Fruit fly (Drosophila melanogaster) whole organism, embryonic: Measurements from ENCODE around the gene CG14636.
A peak's percentile ranks its signal among the peaks of the same experiment; 100 is the strongest.

Experiments
- Asciz ChIP-seq: fragments of 200-800 bp; sonication (Bioruptor generic); optimal IDR thresholded peaks from 2 replicates; lab custom pipeline; 2017; ENCODE audit warnings: missing biosample characterization, mild to moderate bottlenecking, missing genetic modification characterization, missing genetic modification reagents
- Atf6 ChIP-seq: fragments of 200-800 bp; sonication (Bioruptor generic); IDR thresholded peaks from 2 replicates; pipeline ENCODE4 v1.3.6; 2022; ENCODE audit warnings: missing biosample characterization, missing genetic modification characterization
- CG10147 ChIP-seq: fragments of 200-800 bp; sonication (Bioruptor generic); optimal IDR thresholded peaks from 2 replicates; lab custom pipeline; 2019; ENCODE audit warnings: missing biosample characterization, mild to moderate bottlenecking, missing genetic modification characterization, moderate library complexity
- CG10565 ChIP-seq: fragments of 200-800 bp; sonication (Bioruptor generic); optimal IDR thresholded peaks from 3 replicates; lab custom pipeline; 2016; ENCODE audit warnings: missing biosample characterization, mild to moderate bottlenecking, missing genetic modification characterization
- CG10959 ChIP-seq: fragments of 200-800 bp; sonication (Bioruptor generic); IDR thresholded peaks from 2 replicates; pipeline ENCODE4 v1.3.6; 2022; ENCODE audit warnings: missing biosample characterization, missing genetic modification characterization
- CG11696 ChIP-seq: fragments of 200-800 bp; sonication (Bioruptor generic); IDR thresholded peaks from 2 replicates; pipeline ENCODE4 v1.3.6; 2022; ENCODE audit warnings: missing biosample characterization, missing genetic modification characterization
- CG17802 ChIP-seq: fragments of 200-800 bp; sonication (Bioruptor generic); optimal IDR thresholded peaks from 2 replicates; lab custom pipeline; 2018; ENCODE audit warnings: missing biosample characterization, mild to moderate bottlenecking, missing genetic modification characterization, moderate library complexity
- CG1832 ChIP-seq: fragments of 200-800 bp; sonication (Bioruptor generic); optimal IDR thresholded peaks from 2 replicates; lab custom pipeline; 2017; ENCODE audit warnings: missing biosample characterization, mild to moderate bottlenecking, missing genetic modification characterization, inconsistent platforms
- CG18599 ChIP-seq: fragments of 200-800 bp; sonication (Bioruptor generic); optimal IDR thresholded peaks from 3 replicates; lab custom pipeline; 2017; ENCODE audit warnings: missing biosample characterization, missing genetic modification characterization, mild to moderate bottlenecking, moderate library complexity, missing genetic modification reagents
- CG31365 ChIP-seq: fragments of 200-800 bp; sonication (Bioruptor generic); optimal IDR thresholded peaks from 2 replicates; lab custom pipeline; 2018; ENCODE audit warnings: missing biosample characterization, mild to moderate bottlenecking, missing genetic modification characterization
- CG32767 ChIP-seq: fragments of 200-800 bp; sonication (Bioruptor generic); IDR thresholded peaks from 2 replicates; pipeline ENCODE4 v1.3.6; 2022; ENCODE audit warnings: missing biosample characterization, missing genetic modification characterization
- CG34376 ChIP-seq: fragments of 200-800 bp; sonication (Bioruptor generic); optimal IDR thresholded peaks from 2 replicates; lab custom pipeline; 2018; ENCODE audit warnings: missing biosample characterization, mild to moderate bottlenecking, missing genetic modification characterization
- CG4360 ChIP-seq: fragments of 200-800 bp; sonication (Bioruptor generic); IDR thresholded peaks from 2 replicates; pipeline ENCODE4 v1.3.6; 2022; ENCODE audit warnings: missing biosample characterization, missing genetic modification characterization
- CG5180 ChIP-seq: fragments of 200-800 bp; sonication (Bioruptor generic); optimal IDR thresholded peaks from 3 replicates; lab custom pipeline; 2017; ENCODE audit warnings: missing biosample characterization, missing genetic modification characterization, mild to moderate bottlenecking, moderate library complexity, missing genetic modification reagents
- CG6654 ChIP-seq: fragments of 200-800 bp; sonication (Bioruptor generic); optimal IDR thresholded peaks from 2 replicates; lab custom pipeline; 2017; ENCODE audit warnings: missing biosample characterization, mild to moderate bottlenecking, missing genetic modification characterization
- CG6683 ChIP-seq: fragments of 200-800 bp; sonication (Bioruptor generic); optimal IDR thresholded peaks from 2 replicates; lab custom pipeline; 2017; ENCODE audit warnings: missing biosample characterization, mild to moderate bottlenecking, missing genetic modification characterization, missing genetic modification reagents
- CG8281 ChIP-seq: fragments of 200-800 bp; sonication (Bioruptor generic); optimal IDR thresholded peaks from 2 replicates; lab custom pipeline; 2018; ENCODE audit warnings: missing biosample characterization, mild to moderate bottlenecking, missing genetic modification characterization, moderate library complexity
- CG9817 ChIP-seq: fragments of 200-800 bp; sonication (Bioruptor generic); optimal IDR thresholded peaks from 2 replicates; lab custom pipeline; 2018; ENCODE audit warnings: missing biosample characterization, mild to moderate bottlenecking, missing genetic modification characterization, moderate library complexity
- CG9876 ChIP-seq: fragments of 200-800 bp; sonication (Bioruptor generic); optimal IDR thresholded peaks from 2 replicates; lab custom pipeline; 2016; ENCODE audit warnings: missing biosample characterization, missing genetic modification characterization
- D ChIP-seq, 2 experiments: fragments of 200-800 bp in 1 of 2; fragments of >200 bp in 1 of 2; sonication (Bioruptor generic) in 1 of 2; optimal IDR thresholded peaks; 2 replicates in 1 of 2; 3 replicates in 1 of 2; lab custom pipeline; 2017; ENCODE audit warnings: mild to moderate bottlenecking in 1 of 2, missing biosample characterization in 1 of 2, missing genetic modification characterization in 1 of 2, missing genetic modification reagents in 1 of 2
- Dad ChIP-seq: fragments of 200-800 bp; sonication (Bioruptor generic); optimal IDR thresholded peaks from 3 replicates; lab custom pipeline; 2016; ENCODE audit warnings: missing biosample characterization, missing genetic modification characterization
- Dip3 ChIP-seq: fragments of 200-800 bp; sonication (Bioruptor generic); optimal IDR thresholded peaks from 3 replicates; lab custom pipeline; 2016; ENCODE audit warnings: missing biosample characterization, missing genetic modification characterization
- HHEX ChIP-seq: fragments of 200-800 bp; sonication (Bioruptor generic); optimal IDR thresholded peaks from 3 replicates; lab custom pipeline; 2017; ENCODE audit warnings: missing biosample characterization, mild to moderate bottlenecking, missing genetic modification characterization, missing genetic modification reagents
- Jarid2 ChIP-seq: fragments of 200-800 bp; sonication (Bioruptor generic); optimal IDR thresholded peaks from 3 replicates; lab custom pipeline; 2017; ENCODE audit warnings: mild to moderate bottlenecking, missing biosample characterization, missing genetic modification reagents, missing genetic modification characterization
- MTF-1 ChIP-seq: fragments of 200-800 bp; sonication (Bioruptor generic); optimal IDR thresholded peaks from 2 replicates; lab custom pipeline; 2018; ENCODE audit warnings: missing biosample characterization, mild to moderate bottlenecking, missing genetic modification characterization, borderline replicate concordance
- Sry-β ChIP-seq: fragments of 200-800 bp; sonication (Bioruptor generic); optimal IDR thresholded peaks from 2 replicates; lab custom pipeline; 2018; ENCODE audit warnings: missing biosample characterization, mild to moderate bottlenecking, missing genetic modification characterization, moderate library complexity
- ara ChIP-seq: fragments of 200-800 bp; sonication (Bioruptor generic); IDR thresholded peaks from 2 replicates; pipeline ENCODE4 v1.3.6; 2022; ENCODE audit warnings: missing biosample characterization, missing genetic modification characterization
- ato ChIP-seq: fragments of 200-800 bp; sonication (Bioruptor generic); IDR thresholded peaks from 2 replicates; pipeline ENCODE4 v1.3.6; 2022; ENCODE audit warnings: missing biosample characterization, missing genetic modification characterization; ENCODE audit not compliant: partially characterized antibody
- bab2 ChIP-seq: fragments of 200-800 bp; sonication (Bioruptor generic); optimal IDR thresholded peaks from 2 replicates; lab custom pipeline; 2016; ENCODE audit warnings: missing biosample characterization, missing genetic modification characterization
- bbx ChIP-seq: fragments of 200-800 bp; sonication (Bioruptor generic); IDR thresholded peaks from 2 replicates; pipeline ENCODE4 v1.3.6; 2022; ENCODE audit warnings: missing biosample characterization, missing genetic modification characterization; ENCODE audit not compliant: partially characterized antibody
- caup ChIP-seq: fragments of 200-800 bp; sonication (Bioruptor generic); optimal IDR thresholded peaks from 3 replicates; lab custom pipeline; 2017; ENCODE audit warnings: missing biosample characterization, mild to moderate bottlenecking, missing genetic modification characterization, moderate library complexity; ENCODE audit not compliant: severe bottlenecking
- dm ChIP-seq: fragments of 200-800 bp; sonication (Bioruptor generic); optimal IDR thresholded peaks from 3 replicates; lab custom pipeline; 2016; ENCODE audit warnings: missing biosample characterization, missing genetic modification characterization
- dmrt99B ChIP-seq: fragments of 200-800 bp; sonication (Bioruptor generic); optimal IDR thresholded peaks from 2 replicates; lab custom pipeline; 2018; ENCODE audit warnings: missing biosample characterization, mild to moderate bottlenecking, missing genetic modification characterization, moderate library complexity
- dysf ChIP-seq: fragments of 200-800 bp; sonication (Bioruptor generic); IDR thresholded peaks from 3 replicates; pipeline ENCODE4 v1.3.6; 2022; ENCODE audit warnings: missing biosample characterization, missing genetic modification characterization
- ems ChIP-seq: fragments of 200-800 bp; sonication (Bioruptor generic); optimal IDR thresholded peaks from 3 replicates; lab custom pipeline; 2016; ENCODE audit warnings: missing biosample characterization, missing genetic modification characterization
- fd64A ChIP-seq: fragments of 200-800 bp; sonication (Bioruptor generic); optimal IDR thresholded peaks from 3 replicates; lab custom pipeline; 2018; ENCODE audit warnings: missing biosample characterization, mild to moderate bottlenecking, missing genetic modification characterization
- lilli ChIP-seq: fragments of 200-800 bp; sonication (Bioruptor generic); optimal IDR thresholded peaks from 3 replicates; lab custom pipeline; 2016; ENCODE audit warnings: missing biosample characterization, missing genetic modification characterization
- mld ChIP-seq: fragments of 200-800 bp; sonication (Bioruptor generic); IDR thresholded peaks from 3 replicates; pipeline ENCODE4 v1.3.6; 2022; ENCODE audit warnings: missing biosample characterization, missing genetic modification characterization; ENCODE audit not compliant: partially characterized antibody
- oc ChIP-seq: fragments of 200-800 bp; sonication (Bioruptor generic); optimal IDR thresholded peaks from 2 replicates; lab custom pipeline; 2018; ENCODE audit warnings: missing biosample characterization, mild to moderate bottlenecking, missing genetic modification characterization, moderate library complexity
- pho ChIP-seq: fragments of 200-800 bp; sonication (Bioruptor generic); optimal IDR thresholded peaks from 2 replicates; lab custom pipeline; 2016; ENCODE audit warnings: missing biosample characterization, missing genetic modification characterization
- pita ChIP-seq: fragments of 200-800 bp; sonication (Bioruptor generic); optimal IDR thresholded peaks from 2 replicates; lab custom pipeline; 2017; ENCODE audit warnings: missing biosample characterization, mild to moderate bottlenecking, missing genetic modification characterization
- pzg ChIP-seq: fragments of 200-800 bp; sonication (Bioruptor generic); optimal IDR thresholded peaks from 3 replicates; lab custom pipeline; 2018; ENCODE audit warnings: missing biosample characterization, mild to moderate bottlenecking, missing genetic modification characterization, moderate library complexity
- salm ChIP-seq: fragments of 200-800 bp; sonication (Bioruptor generic); optimal IDR thresholded peaks from 2 replicates; lab custom pipeline; 2018; ENCODE audit warnings: missing biosample characterization, mild to moderate bottlenecking, missing genetic modification characterization
- scrt ChIP-seq: fragments of 200-800 bp; sonication (Bioruptor generic); optimal IDR thresholded peaks from 2 replicates; lab custom pipeline; 2018; ENCODE audit warnings: missing biosample characterization, mild to moderate bottlenecking, missing genetic modification characterization, moderate library complexity
- sd ChIP-seq: fragments of 200-800 bp; sonication (Bioruptor generic); optimal IDR thresholded peaks from 3 replicates; lab custom pipeline; 2018; ENCODE audit warnings: missing biosample characterization, mild to moderate bottlenecking, missing genetic modification characterization, moderate library complexity
- sens ChIP-seq: fragments of 200-800 bp; sonication (Bioruptor generic); peaks from one replicate; lab custom pipeline; 2016; ENCODE audit warnings: missing biosample characterization, missing genetic modification characterization
- sima ChIP-seq: fragments of 200-800 bp; sonication (Bioruptor generic); optimal IDR thresholded peaks from 2 replicates; lab custom pipeline; 2016; ENCODE audit warnings: missing biosample characterization, missing genetic modification characterization
- sna ChIP-seq: fragments of 200-800 bp; sonication (Bioruptor generic); IDR thresholded peaks from 2 replicates; pipeline ENCODE4 v1.3.6; 2022; ENCODE audit warnings: missing biosample characterization, missing genetic modification characterization; ENCODE audit not compliant: partially characterized antibody
- twi ChIP-seq: fragments of 200-800 bp; optimal IDR thresholded peaks from 2 replicates; lab custom pipeline; 2019; ENCODE audit warnings: missing biosample characterization, mild to moderate bottlenecking, missing genetic modification characterization, moderate library complexity

CG14636 gene

DNA sequence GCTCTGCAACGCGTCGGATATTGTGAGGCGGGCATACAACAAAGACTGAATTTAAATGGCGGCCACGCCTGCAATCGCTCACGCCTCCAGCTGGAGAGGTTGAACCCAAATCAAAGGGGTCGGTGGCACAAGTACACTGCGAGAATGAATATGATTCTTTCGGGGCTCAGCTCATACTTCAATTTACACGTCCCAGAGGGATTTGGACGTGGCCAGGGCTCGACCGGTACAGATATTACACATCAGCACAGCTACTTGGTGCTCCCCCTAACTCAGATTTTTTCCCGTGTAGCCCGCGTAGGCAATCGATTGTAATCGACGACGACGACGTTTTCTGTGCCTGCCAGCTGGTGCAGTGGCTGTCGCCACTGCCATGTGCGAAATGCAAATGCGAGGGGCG, 1.1 kb downstream of the CG14636 start (continued):
- TF ChIP-seq lilli (GFP tag; lab: Kevin White, UChicago) (peak; percentile 59), CG9876 (GFP tag; lab: Kevin White, UChicago) (peak; percentile 54), MTF-1 (GFP tag; lab: Kevin White, UChicago) (peak; percentile 64), D (optimal IDR thresholded peaks at IDR 0.05; lab: Kevin White, UChicago) (no peak), D (GFP tag; optimal IDR thresholded peaks at IDR 0.05; lab: Kevin White, UChicago) (peak; percentile 70), ara (GFP tag; lab: Robert Waterston, UW) (peak; percentile 84), dmrt99B (tag; lab: Kevin White, UChicago) (peak; percentile 91), sima (GFP tag; lab: Kevin White, UChicago) (no peak), dm (peak; percentile 62), CG18599 (GFP tag; lab: Kevin White, UChicago) (peak; percentile 80), pho (peak; percentile 35), CG10959 (GFP tag; lab: Robert Waterston, UW) (peak; percentile 74), HHEX (peak; percentile 81), sd (no peak), CG4360 (GFP tag; lab: Robert Waterston, UW) (peak; percentile 68), CG31365 (tag; lab: Kevin White, UChicago) (peak; percentile 31), pzg (GFP tag; lab: Kevin White, UChicago) (no peak), salm (tag; lab: Kevin White, UChicago) (peak; percentile 60), Atf6 (GFP tag; lab: Robert Waterston, UW) (peak; percentile 72; the same call in 1 of the 2 replicates), twi (tag; lab: Kevin White, UChicago) (no peak), Sry-β (GFP tag; lab: Kevin White, UChicago) (no peak), pita (GFP tag; lab: Kevin White, UChicago) (no peak), CG10565 (no peak), CG32767 (GFP tag; lab: Robert Waterston, UW) (peak; percentile 41; the same call in 1 of the 2 replicates), fd64A (GFP tag; lab: Kevin White, UChicago) (peak; percentile 35), CG1832 (no peak), ato (GFP tag; lab: Robert Waterston, UW) (no peak), ems (GFP tag; lab: Kevin White, UChicago) (peak; percentile 73), CG17802 (tag; lab: Kevin White, UChicago) (peak; percentile 45), sens (peak; percentile 95), scrt (peak; percentile 22), CG6683 (no peak), CG5180 (GFP tag; lab: Kevin White, UChicago) (peak; percentile 68), Dip3 (GFP tag; lab: Kevin White, UChicago) (peak; percentile 47), CG10147 (no peak), Dad (GFP tag; lab: Kevin White, UChicago) (peak; percentile 72), CG9817 (tag; lab: Kevin White, UChicago) (peak; percentile 70), CG6654 (GFP tag; lab: Kevin White, UChicago) (peak; percentile 55), bbx (GFP tag; lab: Robert Waterston, UW) (no peak), Jarid2 (GFP tag; lab: Kevin White, UChicago) (no peak), Asciz (GFP tag; lab: Kevin White, UChicago) (peak; percentile 65), bab2 (GFP tag; lab: Kevin White, UChicago) (peak; percentile 74), oc (tag; lab: Kevin White, UChicago) (peak; percentile 79), CG8281 (peak; percentile 36), sna (GFP tag; lab: Robert Waterston, UW) (no peak), caup (GFP tag; lab: Kevin White, UChicago) (peak; percentile 60), mld (no peak), CG34376 (GFP tag; lab: Kevin White, UChicago) (no peak), CG11696 (peak; percentile 61), dysf (GFP tag; lab: Robert Waterston, UW) (peak; percentile 91)
